Fruit fly (Drosophila melanogaster) whole organism, pupa: ENCODE data around the gene Pect.

ENCODE experiments used
- CG10348 ChIP-seq: fragments of 200-800 bp; sonication (Bioruptor generic); IDR thresholded peaks from 2 replicates; pipeline ENCODE4 v1.3.6; 2022; ENCODE audit warnings: missing biosample characterization, missing genetic modification characterization
- CG12605 ChIP-seq: fragments of 200-800 bp; sonication (Bioruptor generic); IDR thresholded peaks from 2 replicates; pipeline ENCODE4 v1.3.6; 2022; ENCODE audit warnings: missing biosample characterization, missing genetic modification characterization
- CG13204 ChIP-seq: fragments of 200-800 bp; sonication (Bioruptor generic); optimal IDR thresholded peaks from 2 replicates; lab custom pipeline; 2018; ENCODE audit warnings: missing biosample characterization, mild to moderate bottlenecking, missing genetic modification characterization, moderate library complexity
- CG14655 ChIP-seq: fragments of 200-800 bp; sonication (Bioruptor generic); optimal IDR thresholded peaks from 3 replicates; lab custom pipeline; 2017; ENCODE audit warnings: mild to moderate bottlenecking, missing biosample characterization, missing genetic modification reagents, missing genetic modification characterization
- CG15710 ChIP-seq: fragments of 200-800 bp; sonication (Bioruptor generic); optimal IDR thresholded peaks from 2 replicates; lab custom pipeline; 2018; ENCODE audit warnings: missing biosample characterization, mild to moderate bottlenecking, missing genetic modification characterization, moderate library complexity
- CG17806 ChIP-seq: fragments of 200-800 bp; sonication (Bioruptor generic); optimal IDR thresholded peaks from 2 replicates; lab custom pipeline; 2018; ENCODE audit warnings: missing biosample characterization, mild to moderate bottlenecking, missing genetic modification characterization, moderate library complexity
- CG32121 ChIP-seq: fragments of 200-800 bp; sonication (Bioruptor generic); IDR thresholded peaks from 2 replicates; pipeline ENCODE4 v1.3.6; 2022; ENCODE audit warnings: missing biosample characterization, missing genetic modification characterization
- CG34367 ChIP-seq: fragments of 200-800 bp; sonication (Bioruptor generic); optimal IDR thresholded peaks from 2 replicates; lab custom pipeline; 2018; ENCODE audit warnings: missing biosample characterization, mild to moderate bottlenecking, missing genetic modification characterization
- CG4496 ChIP-seq: fragments of 200-800 bp; sonication (Bioruptor generic); IDR thresholded peaks from 3 replicates; pipeline ENCODE4 v1.3.6; 2022; ENCODE audit warnings: missing biosample characterization, missing genetic modification characterization
- CG8159 ChIP-seq: fragments of 200-800 bp; sonication (Bioruptor generic); optimal IDR thresholded peaks from 3 replicates; lab custom pipeline; 2018; ENCODE audit warnings: missing biosample characterization, mild to moderate bottlenecking, missing genetic modification characterization, moderate library complexity
- CG8301 ChIP-seq: fragments of 200-800 bp; sonication (Bioruptor generic); optimal IDR thresholded peaks from 2 replicates; lab custom pipeline; 2018; ENCODE audit warnings: missing biosample characterization, mild to moderate bottlenecking, missing genetic modification characterization
- CG9948 ChIP-seq: fragments of 200-800 bp; sonication (Bioruptor generic); optimal IDR thresholded peaks from 2 replicates; lab custom pipeline; 2018; ENCODE audit warnings: missing biosample characterization, mild to moderate bottlenecking, missing genetic modification characterization, moderate library complexity
- D1 ChIP-seq: fragments of 200-800 bp; sonication (Bioruptor generic); optimal IDR thresholded peaks from 2 replicates; lab custom pipeline; 2018; ENCODE audit warnings: missing biosample characterization, mild to moderate bottlenecking, missing genetic modification characterization, moderate library complexity
- EcR ChIP-seq: fragments of 200-800 bp; sonication (Bioruptor generic); optimal IDR thresholded peaks from 3 replicates; lab custom pipeline; 2019; ENCODE audit warnings: missing biosample characterization, missing genetic modification characterization, mild to moderate bottlenecking, moderate library complexity, missing genetic modification reagents
- Ets98B ChIP-seq: fragments of 200-800 bp; sonication (Bioruptor generic); IDR thresholded peaks from 2 replicates; pipeline ENCODE4 v1.3.6; 2022; ENCODE audit warnings: missing biosample characterization, missing genetic modification characterization
- Pif1A ChIP-seq: fragments of 200-800 bp; sonication (Bioruptor generic); optimal IDR thresholded peaks from 3 replicates; lab custom pipeline; 2016; ENCODE audit warnings: missing biosample characterization, missing genetic modification characterization
- Pif1B ChIP-seq: fragments of 200-800 bp; sonication (Bioruptor generic); optimal IDR thresholded peaks from 3 replicates; lab custom pipeline; 2016; ENCODE audit warnings: missing biosample characterization, missing genetic modification characterization
- Snoo ChIP-seq: fragments of 200-800 bp; sonication (Bioruptor generic); optimal IDR thresholded peaks from 3 replicates; lab custom pipeline; 2017; ENCODE audit warnings: missing biosample characterization, mild to moderate bottlenecking, missing genetic modification characterization, inconsistent platforms
- fd96Ca ChIP-seq: fragments of 200-800 bp; sonication (Bioruptor generic); IDR thresholded peaks from 3 replicates; pipeline ENCODE4 v1.3.6; 2022; ENCODE audit warnings: missing biosample characterization, missing genetic modification characterization
- gl ChIP-seq: fragments of 200-800 bp; sonication (Bioruptor generic); optimal IDR thresholded peaks from 2 replicates; lab custom pipeline; 2018; ENCODE audit warnings: missing biosample characterization, mild to moderate bottlenecking, missing genetic modification characterization
- rn ChIP-seq: fragments of 200-800 bp; sonication (Bioruptor generic); IDR thresholded peaks from 2 replicates; pipeline ENCODE4 v1.3.6; 2022; ENCODE audit warnings: missing biosample characterization, missing genetic modification characterization

Gene Pect

DNA sequence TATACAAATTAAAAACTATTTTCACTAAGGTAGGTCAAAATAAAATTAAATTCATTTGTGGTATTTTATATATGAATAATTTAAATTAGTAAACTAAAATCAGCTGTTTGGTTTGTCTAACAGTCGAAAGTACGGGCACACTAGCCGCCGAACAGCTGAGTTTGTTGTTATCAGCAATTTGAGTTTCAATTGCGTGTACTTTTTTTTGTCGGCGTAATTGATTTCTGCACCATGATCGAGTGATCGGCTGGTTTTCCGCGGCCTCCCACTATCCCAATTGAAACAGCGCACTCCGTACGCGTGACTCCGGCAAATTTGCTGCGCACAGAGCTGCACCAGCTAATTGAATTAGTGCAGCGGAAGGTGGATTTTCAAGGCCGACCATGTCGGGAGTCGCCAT lies 24.5 kb upstream of the Pect start, which contains the start of gene Alg7:
Alg7 (plus strand) TSS at position 153 of the 400 bp plus-strand sequence.
- TF ChIP-seq CG8159 (tag; lab: Kevin White, UChicago) (no peak), CG8301 (no peak)

- TF ChIP-seq gl: no peak
- TF ChIP-seq CG9948: no peak
- TF ChIP-seq CG32121: no peak
- TF ChIP-seq Snoo (tag; lab: Kevin White, UChicago): no peak
- TF ChIP-seq CG8301: no peak
- TF ChIP-seq CG34367 (tag; lab: Kevin White, UChicago): no peak
- TF ChIP-seq CG12605: no peak
- no peak for TF ChIP-seq EcR
Observed at dm6 chr2L:13182415-13182814, 21.1 kb upstream of the Pect start, which contains the start of gene Mgat3. TSS of gene Mgat3 (minus strand) at chr2L:13182596.

- no peak for TF ChIP-seq CG17806 (tag; lab: Kevin White, UChicago)
- no peak for TF ChIP-seq rn (GFP tag; lab: Robert Waterston, UW)
- no peak for TF ChIP-seq CG13204 (GFP tag; lab: Kevin White, UChicago)
- no peak for TF ChIP-seq Pif1A (GFP tag; lab: Kevin White, UChicago)
- TF ChIP-seq CG8159 (tag; lab: Kevin White, UChicago): no peak
- no peak for TF ChIP-seq gl
- TF ChIP-seq D1 (tag; lab: Kevin White, UChicago): no peak
- TF ChIP-seq Snoo (tag; lab: Kevin White, UChicago): no peak
- no peak for TF ChIP-seq CG10348
- TF ChIP-seq CG32121: no peak
- no peak for TF ChIP-seq CG8301
- TF ChIP-seq CG12605: no peak
- no peak for TF ChIP-seq Ets98B (GFP tag; lab: Robert Waterston, UW)
- no peak for TF ChIP-seq Pif1B
- no peak for TF ChIP-seq CG34367 (tag; lab: Kevin White, UChicago)
- no peak for TF ChIP-seq CG15710 (tag; lab: Kevin White, UChicago)
- no peak for TF ChIP-seq EcR
- TF ChIP-seq CG4496 (GFP tag; lab: Robert Waterston, UW): no peak
Observed at dm6 chr2L:13183150-13183549, 20.4 kb upstream of the Pect start, which contains the start of gene Rsph1. TSS of gene Rsph1 (plus strand) at chr2L:13183450.

dm6 chr2L:13190534-13190933 lies 13.0 kb upstream of the Pect start:
- TF ChIP-seq CG32121: no peak
- peak; percentile 91 for TF ChIP-seq EcR

DNA sequence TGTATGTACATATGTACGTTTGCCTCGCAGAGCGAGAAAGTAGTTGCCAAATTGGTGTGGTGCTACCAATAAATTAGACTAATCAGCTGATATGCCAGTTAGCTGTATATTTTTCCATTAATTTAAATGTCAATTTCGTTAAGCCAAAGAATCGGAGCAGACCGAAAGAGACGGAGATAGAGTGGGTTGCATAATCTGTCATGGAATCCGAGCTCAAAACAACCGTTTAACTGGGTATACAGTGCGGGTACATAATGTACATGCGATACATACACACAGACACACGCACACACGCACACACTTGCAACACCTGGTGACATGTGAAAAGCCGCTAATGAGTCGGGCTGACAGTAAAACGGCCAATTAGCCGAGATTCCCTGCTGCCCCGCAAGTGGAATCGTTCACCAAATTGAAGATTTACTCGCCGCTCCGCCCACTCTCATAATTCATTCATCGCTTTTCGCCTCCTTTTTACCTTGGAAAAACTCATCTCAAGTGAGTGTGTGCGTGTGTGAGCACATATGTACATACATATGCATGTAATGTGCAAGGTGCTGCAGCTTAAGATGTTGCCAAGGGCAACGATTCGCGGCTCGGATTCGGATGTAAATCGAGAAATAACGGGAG lies 12.4 kb upstream of the Pect start:
- no peak for TF ChIP-seq CG10348
- no peak for TF ChIP-seq CG17806 (tag; lab: Kevin White, UChicago)
- no peak for TF ChIP-seq Pif1B
- no peak for TF ChIP-seq Snoo (tag; lab: Kevin White, UChicago)
- TF ChIP-seq CG14655: no peak
- no peak for TF ChIP-seq CG12605
- no peak for TF ChIP-seq CG9948

DNA sequence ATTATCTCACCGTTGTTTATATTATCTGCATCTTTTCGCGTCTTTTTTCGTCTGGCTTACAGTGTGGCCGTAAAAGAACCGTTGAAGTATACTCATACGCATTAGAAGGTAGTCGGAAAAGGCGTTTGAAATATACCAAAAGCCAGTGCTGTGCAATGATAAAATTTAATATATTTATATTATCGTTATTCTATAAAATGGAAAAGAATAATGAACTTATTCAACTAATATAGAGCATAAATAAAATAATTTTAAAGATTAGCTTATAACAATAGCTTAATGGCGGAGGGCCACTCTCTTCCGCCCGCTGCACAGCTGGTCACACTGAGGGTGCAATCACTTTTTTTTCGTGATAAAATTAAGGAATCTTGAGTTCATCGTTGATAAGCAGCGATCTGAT lies 11.7 kb upstream of the Pect start, which contains the start of the genes CG16974 and Edem2:
CG16974 (minus strand) TSS at position 86 of the 400 bp plus-strand sequence.
Edem2 (plus strand) TSS at position 308 of the 400 bp plus-strand sequence.
- peak; percentile 53 for TF ChIP-seq Snoo (tag; lab: Kevin White, UChicago)
- peak; percentile 56; the same call in 1 of the 2 replicates for TF ChIP-seq CG32121
- TF ChIP-seq D1 (tag; lab: Kevin White, UChicago): no peak
- peak; percentile 71 for TF ChIP-seq fd96Ca (GFP tag; lab: Robert Waterston, UW)
- no peak for TF ChIP-seq CG34367 (tag; lab: Kevin White, UChicago)
- TF ChIP-seq Pif1B: no peak
- peak; percentile 60 for TF ChIP-seq Ets98B (GFP tag; lab: Robert Waterston, UW)
- peak; percentile 28 for TF ChIP-seq EcR
- TF ChIP-seq CG10348: no peak
- TF ChIP-seq CG15710 (tag; lab: Kevin White, UChicago): peak; percentile 56
- TF ChIP-seq CG4496 (GFP tag; lab: Robert Waterston, UW): peak; percentile 59; the same call in 1 of the 3 replicates
- TF ChIP-seq rn (GFP tag; lab: Robert Waterston, UW): peak; percentile 42; the same call in 1 of the 2 replicates
- no peak for TF ChIP-seq CG8301
- no peak for TF ChIP-seq CG17806 (tag; lab: Kevin White, UChicago)
- TF ChIP-seq gl: no peak
- TF ChIP-seq CG13204 (GFP tag; lab: Kevin White, UChicago): no peak

dm6 chr2L:13195822-13196221 lies 7.7 kb upstream of the Pect start:
- TF ChIP-seq CG13204 (GFP tag; lab: Kevin White, UChicago) (no peak), CG8159 (tag; lab: Kevin White, UChicago) (no peak), CG17806 (tag; lab: Kevin White, UChicago) (no peak), Pif1A (GFP tag; lab: Kevin White, UChicago) (no peak), CG14655 (no peak), EcR (no peak), CG34367 (tag; lab: Kevin White, UChicago) (no peak), Pif1B (no peak), CG10348 (no peak)
- TF ChIP-seq, all 21 proteins: peak for 0
